Worm (Caenorhabditis elegans) whole organism, midembryonic: ENCODE data around the gene Y57E12B.11.

ENCODE experiments used
- T22C8.4 ChIP-seq: fragments of 200-800 bp; sonication (Bioruptor generic); IDR thresholded peaks from 2 replicates; pipeline ENCODE4 v1.3.6; 2022; ENCODE audit warnings: missing genetic modification characterization, missing compliant biosample characterization
- cog-1 ChIP-seq: sonication (generic microtip); optimal IDR thresholded peaks from 2 replicates; lab custom pipeline; 2016; ENCODE audit warnings: missing genetic modification characterization, missing compliant biosample characterization
- flt-1 ChIP-seq: fragments of 200-800 bp; sonication (Bioruptor generic); IDR thresholded peaks from 2 replicates; pipeline ENCODE4 v1.3.6; 2022; ENCODE audit warnings: missing genetic modification characterization, missing compliant biosample characterization
- klf-2 ChIP-seq: fragments of 200-800 bp; sonication (Bioruptor generic); conservative IDR thresholded peaks from 2 replicates; pipeline ENCODE4 v1.3.6; 2022; ENCODE audit warnings: missing genetic modification reagents, missing genetic modification characterization, missing compliant biosample characterization
- med-1 ChIP-seq: sonication (generic microtip); optimal IDR thresholded peaks from 2 replicates; lab custom pipeline; 2017; ENCODE audit warnings: missing genetic modification characterization, mild to moderate bottlenecking, missing compliant biosample characterization, antibody characterized with exemption, missing genetic modification reagents; ENCODE audit not compliant: insufficient read depth
- ref-1 ChIP-seq: fragments of 200-800 bp; sonication (Bioruptor generic); conservative IDR thresholded peaks from 2 replicates; pipeline ENCODE4 v1.3.6; 2022; ENCODE audit warnings: missing genetic modification reagents, missing genetic modification characterization, missing compliant biosample characterization
- tab-1 ChIP-seq: fragments of 200-800 bp; sonication (Bioruptor generic); IDR thresholded peaks from 2 replicates; pipeline ENCODE4 v1.3.6; 2022; ENCODE audit warnings: missing genetic modification characterization, missing compliant biosample characterization
- ztf-23 ChIP-seq: fragments of 200-800 bp; sonication (Bioruptor generic); IDR thresholded peaks from 2 replicates; pipeline ENCODE4 v1.3.6; 2022; ENCODE audit warnings: missing genetic modification reagents, missing genetic modification characterization, missing compliant biosample characterization
- ztf-29 ChIP-seq: fragments of 200-800 bp; sonication (Bioruptor generic); IDR thresholded peaks from 2 replicates; pipeline ENCODE4 v1.3.6; 2022; ENCODE audit warnings: missing genetic modification reagents, missing genetic modification characterization, missing compliant biosample characterization

Y57E12B.11 gene

DNA sequence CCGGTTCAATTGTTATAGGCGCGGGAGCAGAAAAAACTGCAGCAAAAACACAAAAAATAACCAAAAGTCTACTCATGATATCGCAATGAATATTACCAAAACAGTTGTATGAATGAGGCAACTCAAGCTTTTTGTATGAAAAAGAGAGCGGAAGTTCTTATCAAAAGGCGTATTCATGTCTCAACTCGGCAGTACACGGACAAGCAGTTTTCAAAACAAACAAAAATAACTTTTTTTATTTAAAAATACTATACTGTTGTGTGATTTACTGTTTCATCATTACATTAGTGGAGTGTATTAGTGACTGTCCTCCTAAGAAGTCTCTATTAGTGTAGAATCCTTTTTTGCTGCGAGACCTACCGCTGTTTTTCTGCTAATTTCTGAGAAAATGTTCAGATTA is 2.2 kb downstream of the Y57E12B.11 start, which contains the start of gene Y57E12B.4:
Y57E12B.4 (minus strand) TSS at position 101 of the 400 bp plus-strand sequence.
- no peak for TF ChIP-seq tab-1 (GFP tag; lab: Robert Waterston, UW)
- TF ChIP-seq ref-1: no peak
- no peak for TF ChIP-seq klf-2 (GFP tag; lab: Robert Waterston, UW)
- no peak for TF ChIP-seq med-1 (GFP tag; lab: Kevin White, UChicago)
- TF ChIP-seq T22C8.4 (GFP tag; lab: Robert Waterston, UW): no peak
- no peak for TF ChIP-seq ztf-23 (GFP tag; lab: Robert Waterston, UW)
- TF ChIP-seq ztf-29 (GFP tag; lab: Robert Waterston, UW): no peak
- no peak for TF ChIP-seq cog-1
- TF ChIP-seq flt-1: no peak

DNA sequence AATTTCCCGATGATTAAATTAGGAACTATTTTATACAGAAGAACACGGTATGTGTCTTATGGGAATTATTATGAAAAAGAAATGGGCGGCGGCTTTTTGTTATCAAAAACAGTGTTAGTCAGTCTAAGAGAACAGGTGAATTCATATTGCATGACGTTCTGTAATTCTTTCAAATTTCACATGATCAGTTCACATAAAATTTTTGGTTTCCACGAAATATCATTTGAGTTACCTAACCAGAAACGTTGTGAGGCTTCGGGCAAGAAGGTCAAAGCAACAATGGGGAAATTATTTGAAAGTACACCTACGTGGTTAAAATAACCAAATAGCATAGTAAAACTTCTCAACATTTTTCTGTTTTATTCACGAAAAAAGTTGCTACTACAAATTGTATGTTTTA is 13.8 kb downstream of the Y57E12B.11 start, which contains the start of gene Y57E12B.10:
Y57E12B.10 (minus strand) TSS at position 101 of the 400 bp plus-strand sequence.
- TF ChIP-seq ztf-29 (GFP tag; lab: Robert Waterston, UW) (no peak), ref-1 (no peak)

DNA sequence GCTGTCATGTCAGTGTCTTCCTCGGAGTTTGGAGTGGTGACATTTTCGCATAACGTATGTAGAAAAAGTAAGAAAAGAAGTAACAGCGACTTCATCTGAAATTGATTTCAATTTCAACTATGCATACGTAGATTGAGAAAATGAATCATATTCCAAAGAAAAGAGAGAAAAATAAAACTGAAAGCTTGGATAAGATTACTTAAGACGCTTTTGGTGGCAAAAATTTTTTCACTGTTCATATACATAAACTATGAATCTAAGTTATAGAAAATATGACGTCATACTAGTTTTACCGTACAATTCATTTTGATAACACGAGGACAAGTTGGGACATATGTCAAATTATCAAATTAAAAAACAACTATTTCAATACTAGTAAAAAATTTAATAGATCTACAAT is 15.5 kb downstream of the Y57E12B.11 start, which contains the start of gene lipl-6:
lipl-6 (minus strand) TSS at position 101 of the 400 bp plus-strand sequence.
- TF ChIP-seq T22C8.4 (GFP tag; lab: Robert Waterston, UW) (no peak), ztf-29 (GFP tag; lab: Robert Waterston, UW) (no peak), klf-2 (GFP tag; lab: Robert Waterston, UW) (no peak), flt-1 (no peak), med-1 (GFP tag; lab: Kevin White, UChicago) (no peak), tab-1 (GFP tag; lab: Robert Waterston, UW) (no peak), ref-1 (no peak), cog-1 (no peak), ztf-23 (GFP tag; lab: Robert Waterston, UW) (no peak)

- no peak for TF ChIP-seq med-1 (GFP tag; lab: Kevin White, UChicago)
- no peak for TF ChIP-seq T22C8.4 (GFP tag; lab: Robert Waterston, UW)
- TF ChIP-seq tab-1 (GFP tag; lab: Robert Waterston, UW): no peak
- no peak for TF ChIP-seq ztf-29 (GFP tag; lab: Robert Waterston, UW)
- TF ChIP-seq flt-1: no peak
- no peak for TF ChIP-seq ref-1
- no peak for TF ChIP-seq klf-2 (GFP tag; lab: Robert Waterston, UW)
- no peak for TF ChIP-seq cog-1
- no peak for TF ChIP-seq ztf-23 (GFP tag; lab: Robert Waterston, UW)
These were observed 19.4 kb downstream of the Y57E12B.11 start for ce11 chrV:6930284-6930683.

DNA sequence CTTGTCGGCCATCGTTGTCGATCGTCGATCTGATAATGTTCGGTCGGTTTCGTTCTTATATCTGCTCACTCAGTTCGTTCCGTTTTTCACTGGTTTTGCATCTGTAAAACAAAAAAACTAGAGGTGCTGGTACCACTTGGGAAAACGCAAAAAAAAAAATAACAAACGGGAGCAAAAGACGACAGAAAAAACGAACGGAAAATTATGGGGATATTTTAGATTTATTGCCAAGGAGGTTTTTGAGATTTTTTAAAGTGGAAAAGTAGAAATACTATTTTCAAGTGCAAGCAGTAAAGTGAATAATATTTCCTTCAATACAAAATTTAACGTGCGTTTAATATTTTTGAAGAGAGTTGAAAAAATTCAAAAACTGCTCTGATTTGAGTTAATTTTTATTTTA is 20.7 kb downstream of the Y57E12B.11 start, which contains the start of gene unc-68:
unc-68 (minus strand) TSS at position 101 of the 400 bp plus-strand sequence.
- TF ChIP-seq tab-1 (GFP tag; lab: Robert Waterston, UW): no peak

DNA sequence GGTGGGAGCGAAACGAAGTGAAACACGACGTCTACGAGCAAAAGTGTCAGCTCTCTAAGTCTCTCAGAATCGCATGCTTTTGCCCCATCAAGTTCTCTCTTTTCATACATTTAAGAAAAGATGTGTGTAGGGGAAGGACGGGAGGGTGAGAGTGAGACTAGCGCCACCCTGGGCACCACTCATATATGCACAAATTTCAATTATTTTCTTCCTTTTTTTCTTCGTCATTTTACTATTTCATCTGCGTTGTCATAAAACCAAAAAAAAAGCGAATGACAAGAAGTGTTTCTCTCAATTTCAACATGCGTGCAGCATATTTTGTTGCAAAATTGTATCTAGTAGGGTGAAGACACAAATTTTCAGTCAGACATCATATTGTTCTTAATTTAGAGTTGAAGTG is 23.0 kb downstream of the Y57E12B.11 start:
- TF ChIP-seq cog-1 (no peak), ztf-29 (GFP tag; lab: Robert Waterston, UW) (no peak), T22C8.4 (GFP tag; lab: Robert Waterston, UW) (no peak), ztf-23 (GFP tag; lab: Robert Waterston, UW) (no peak), flt-1 (no peak), ref-1 (no peak), tab-1 (GFP tag; lab: Robert Waterston, UW) (no peak), klf-2 (GFP tag; lab: Robert Waterston, UW) (no peak)

DNA sequence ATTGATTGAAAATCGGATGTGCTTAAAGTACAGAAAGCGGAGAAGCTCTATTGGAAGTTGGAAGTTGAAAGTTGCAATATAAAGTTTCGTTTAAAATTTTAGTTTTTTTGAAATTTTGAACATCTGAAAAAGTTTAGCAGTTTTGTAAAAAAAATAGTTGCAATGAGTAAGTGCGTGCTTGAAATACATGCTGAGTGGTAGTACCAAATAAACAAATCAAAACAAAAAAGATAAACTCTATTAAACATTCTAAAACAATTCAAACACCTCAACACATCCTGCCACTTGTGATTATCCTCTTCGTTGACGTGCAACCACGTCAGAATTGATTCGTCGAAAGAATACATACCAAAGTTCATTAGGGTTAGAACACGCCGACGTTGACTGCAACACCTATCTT is 30.4 kb downstream of the Y57E12B.11 start:
- TF ChIP-seq tab-1 (GFP tag; lab: Robert Waterston, UW) (no peak), cog-1 (no peak), ztf-23 (GFP tag; lab: Robert Waterston, UW) (no peak), T22C8.4 (GFP tag; lab: Robert Waterston, UW) (no peak), flt-1 (no peak), ztf-29 (GFP tag; lab: Robert Waterston, UW) (no peak), klf-2 (GFP tag; lab: Robert Waterston, UW) (no peak), ref-1 (no peak), med-1 (GFP tag; lab: Kevin White, UChicago) (no peak)

DNA sequence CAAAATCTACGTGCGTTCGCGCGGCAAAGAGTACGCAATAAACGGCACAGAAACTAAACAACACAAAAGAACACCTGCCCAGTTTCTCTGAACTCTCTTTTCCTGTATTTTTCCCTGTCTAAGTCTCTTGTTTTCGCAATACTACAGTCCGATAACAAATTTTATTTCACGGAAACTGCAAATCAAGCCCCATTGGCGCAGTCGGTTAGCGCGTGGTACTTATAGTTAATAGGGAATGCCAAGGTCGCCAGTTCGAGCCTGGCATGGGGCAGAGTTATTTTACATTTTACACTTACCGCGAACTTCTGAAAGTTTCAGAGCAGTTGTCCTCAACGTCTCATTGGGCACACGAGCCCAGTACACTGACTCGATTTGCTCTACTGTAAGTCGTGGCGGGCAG is 32.4 kb downstream of the Y57E12B.11 start:
- TF ChIP-seq ztf-23 (GFP tag; lab: Robert Waterston, UW) (no peak), cog-1 (no peak), T22C8.4 (GFP tag; lab: Robert Waterston, UW) (no peak), ztf-29 (GFP tag; lab: Robert Waterston, UW) (no peak), tab-1 (GFP tag; lab: Robert Waterston, UW) (no peak), ref-1 (no peak), med-1 (GFP tag; lab: Kevin White, UChicago) (no peak), flt-1 (no peak), klf-2 (GFP tag; lab: Robert Waterston, UW) (no peak)

- TF ChIP-seq ztf-29 (GFP tag; lab: Robert Waterston, UW): no peak
- no peak for TF ChIP-seq ref-1
- TF ChIP-seq T22C8.4 (GFP tag; lab: Robert Waterston, UW): no peak
- no peak for TF ChIP-seq flt-1
- no peak for TF ChIP-seq tab-1 (GFP tag; lab: Robert Waterston, UW)
- no peak for TF ChIP-seq cog-1
- TF ChIP-seq med-1 (GFP tag; lab: Kevin White, UChicago): no peak
- TF ChIP-seq klf-2 (GFP tag; lab: Robert Waterston, UW): no peak
- no peak for TF ChIP-seq ztf-23 (GFP tag; lab: Robert Waterston, UW)
These were observed 43.2 kb downstream of the Y57E12B.11 start for ce11 chrV:6906435-6906834.

- no peak for TF ChIP-seq ztf-29 (GFP tag; lab: Robert Waterston, UW)
- TF ChIP-seq klf-2 (GFP tag; lab: Robert Waterston, UW): no peak
- no peak for TF ChIP-seq tab-1 (GFP tag; lab: Robert Waterston, UW)
- TF ChIP-seq cog-1: no peak
- TF ChIP-seq med-1 (GFP tag; lab: Kevin White, UChicago): no peak
- TF ChIP-seq ref-1: no peak
These were observed 47.6 kb downstream of the Y57E12B.11 start for ce11 chrV:6901943-6902549.
